Worm (Caenorhabditis elegans) whole organism, L3 larva: ENCODE measurements around the gene T13C5.6.

ENCODE experiments used
- R02D3.7 ChIP-seq: fragments of 150-350 bp; optimal IDR thresholded peaks from 2 replicates; lab custom pipeline; 2014; ENCODE audit warnings: missing biosample characterization, missing genetic modification characterization
- ZK546.5 ChIP-seq: sonication (generic microtip); optimal IDR thresholded peaks from 2 replicates; lab custom pipeline; 2017; ENCODE audit warnings: missing biosample characterization, missing genetic modification characterization
- aly-2 ChIP-seq: fragments of 150-350 bp; optimal IDR thresholded peaks from 2 replicates; lab custom pipeline; 2014; ENCODE audit warnings: missing biosample characterization, missing genetic modification characterization
- ama-1 ChIP-seq: fragments of 150-350 bp; optimal IDR thresholded peaks from 2 replicates; lab custom pipeline; 2018
- ceh-16 ChIP-seq: sonication (generic microtip); optimal IDR thresholded peaks from 2 replicates; lab custom pipeline; 2017; ENCODE audit warnings: missing biosample characterization, missing genetic modification characterization
- ceh-28 ChIP-seq: fragments of 150-350 bp; optimal IDR thresholded peaks from 2 replicates; lab custom pipeline; 2014; ENCODE audit warnings: missing biosample characterization, missing genetic modification reagents, missing genetic modification characterization
- ceh-82 ChIP-seq: fragments of 150-350 bp; optimal IDR thresholded peaks from 2 replicates; lab custom pipeline; 2014; ENCODE audit warnings: missing biosample characterization, missing genetic modification characterization
- ceh-9 ChIP-seq: sonication (generic microtip); optimal IDR thresholded peaks from 2 replicates; lab custom pipeline; 2018; ENCODE audit warnings: missing biosample characterization, missing genetic modification characterization
- daf-12 ChIP-seq: fragments of 150-350 bp; optimal IDR thresholded peaks from 2 replicates; lab custom pipeline; 2014; ENCODE audit warnings: missing biosample characterization, missing genetic modification reagents, missing genetic modification characterization
- egl-27 ChIP-seq: sonication (generic microtip); optimal IDR thresholded peaks from 4 replicates; lab custom pipeline; 2017; ENCODE audit warnings: missing biosample characterization, missing genetic modification reagents, missing genetic modification characterization
- egl-5 ChIP-seq: fragments of 150-350 bp; optimal IDR thresholded peaks from 2 replicates; lab custom pipeline; 2017; ENCODE audit warnings: missing biosample characterization, missing genetic modification reagents, missing genetic modification characterization, inconsistent platforms
- elt-1 ChIP-seq: fragments of 150-350 bp; optimal IDR thresholded peaks from 2 replicates; lab custom pipeline; 2014; ENCODE audit warnings: missing biosample characterization, missing genetic modification characterization
- elt-2 ChIP-seq: sonication (generic microtip); optimal IDR thresholded peaks from 2 replicates; lab custom pipeline; 2016; ENCODE audit warnings: missing genetic modification reagents, mild to moderate bottlenecking, missing genetic modification characterization, missing compliant biosample characterization
- elt-3 ChIP-seq, 3 experiments: fragments of 150-350 bp in 1 of 3; sonication (generic microtip) in 2 of 3; optimal IDR thresholded peaks; 2 replicates in 2 of 3; 4 replicates in 1 of 3; lab custom pipeline; 2014 to 2017; ENCODE audit warnings: missing biosample characterization in 3 of 3, missing genetic modification characterization in 3 of 3
- eor-1 ChIP-seq, 2 experiments: fragments of 150-350 bp; optimal IDR thresholded peaks; 2 replicates each; lab custom pipeline; 2014 to 2018; ENCODE audit warnings: missing biosample characterization in 2 of 2, missing genetic modification characterization in 2 of 2
- fkh-10 ChIP-seq: sonication (generic microtip); optimal IDR thresholded peaks from 2 replicates; lab custom pipeline; 2017; ENCODE audit warnings: missing biosample characterization, missing genetic modification reagents, missing genetic modification characterization
- fkh-2 ChIP-seq: fragments of 150-350 bp; optimal IDR thresholded peaks from 2 replicates; lab custom pipeline; 2014; ENCODE audit warnings: missing biosample characterization, missing genetic modification reagents, missing genetic modification characterization
- hmg-11 ChIP-seq: sonication (generic microtip); optimal IDR thresholded peaks from 2 replicates; lab custom pipeline; 2016; ENCODE audit warnings: missing genetic modification characterization, missing compliant biosample characterization
- jun-1 ChIP-seq: fragments of 150-350 bp; optimal IDR thresholded peaks from 2 replicates; lab custom pipeline; 2014; ENCODE audit warnings: missing biosample characterization, missing genetic modification reagents, missing genetic modification characterization
- lin-15B ChIP-seq: fragments of 150-350 bp; optimal IDR thresholded peaks from 2 replicates; lab custom pipeline; 2014; ENCODE audit warnings: missing biosample characterization, missing genetic modification characterization
- lin-39 ChIP-seq: fragments of 150-350 bp; optimal IDR thresholded peaks from 2 replicates; lab custom pipeline; 2018; ENCODE audit warnings: missing biosample characterization, missing genetic modification reagents, missing genetic modification characterization
- lsy-12 ChIP-seq: sonication (generic microtip); optimal IDR thresholded peaks from 2 replicates; lab custom pipeline; 2016; ENCODE audit warnings: mild to moderate bottlenecking, missing genetic modification characterization, missing compliant biosample characterization
- mdl-1 ChIP-seq: fragments of 150-350 bp; optimal IDR thresholded peaks from 2 replicates; lab custom pipeline; 2014; ENCODE audit warnings: missing biosample characterization, missing genetic modification characterization
- mml-1 ChIP-seq: fragments of 150-350 bp; sonication (generic microtip); optimal IDR thresholded peaks from 3 replicates; lab custom pipeline; 2014; ENCODE audit warnings: missing biosample characterization, missing genetic modification characterization
- nfya-1 ChIP-seq: sonication (generic microtip); optimal IDR thresholded peaks from 2 replicates; lab custom pipeline; 2017; ENCODE audit warnings: missing genetic modification characterization, mild to moderate bottlenecking, missing compliant biosample characterization, antibody characterized with exemption, moderate library complexity; ENCODE audit not compliant: insufficient read depth
- nhr-11 ChIP-seq: fragments of 150-350 bp; optimal IDR thresholded peaks from 2 replicates; lab custom pipeline; 2014; ENCODE audit warnings: missing biosample characterization, missing genetic modification characterization
- nhr-12 ChIP-seq: fragments of 150-350 bp; optimal IDR thresholded peaks from 2 replicates; lab custom pipeline; 2014; ENCODE audit warnings: missing biosample characterization, missing genetic modification characterization
- nhr-23 ChIP-seq: fragments of 150-350 bp; optimal IDR thresholded peaks from 2 replicates; lab custom pipeline; 2014; ENCODE audit warnings: missing biosample characterization, missing genetic modification reagents, missing genetic modification characterization
- nhr-237 ChIP-seq: fragments of 150-350 bp; optimal IDR thresholded peaks from 2 replicates; lab custom pipeline; 2014; ENCODE audit warnings: missing biosample characterization, missing genetic modification characterization
- nhr-25 ChIP-seq: sonication (generic microtip); optimal IDR thresholded peaks from 2 replicates; lab custom pipeline; 2017; ENCODE audit warnings: missing biosample characterization, missing genetic modification characterization
- nhr-28 ChIP-seq: fragments of 150-350 bp; optimal IDR thresholded peaks from 2 replicates; lab custom pipeline; 2014; ENCODE audit warnings: missing biosample characterization, missing genetic modification characterization
- nhr-43 ChIP-seq: sonication (generic microtip); optimal IDR thresholded peaks from 2 replicates; lab custom pipeline; 2016; ENCODE audit warnings: mild to moderate bottlenecking, missing genetic modification characterization, missing compliant biosample characterization; ENCODE audit not compliant: poor library complexity, severe bottlenecking
- nhr-67 ChIP-seq: fragments of 150-350 bp; optimal IDR thresholded peaks from 2 replicates; lab custom pipeline; 2014; ENCODE audit warnings: missing biosample characterization, missing genetic modification characterization
- nhr-76 ChIP-seq: fragments of 150-350 bp; sonication (generic microtip); optimal IDR thresholded peaks from 5 replicates; lab custom pipeline; 2014; ENCODE audit warnings: missing biosample characterization, missing genetic modification characterization
- pha-4 ChIP-seq: fragments of 150-350 bp; optimal IDR thresholded peaks from 2 replicates; lab custom pipeline; 2014; ENCODE audit warnings: missing biosample characterization, missing genetic modification reagents, missing genetic modification characterization
- pqm-1 ChIP-seq: fragments of 150-350 bp; optimal IDR thresholded peaks from 2 replicates; lab custom pipeline; 2017; ENCODE audit warnings: missing biosample characterization, missing genetic modification characterization, inconsistent platforms
- sea-2 ChIP-seq: fragments of 150-350 bp; sonication (generic microtip); optimal IDR thresholded peaks from 4 replicates; lab custom pipeline; 2014; ENCODE audit warnings: missing biosample characterization, missing genetic modification reagents, missing genetic modification characterization
- skn-1 ChIP-seq: fragments of 150-350 bp; optimal IDR thresholded peaks from 2 replicates; lab custom pipeline; 2014; ENCODE audit warnings: missing biosample characterization, missing genetic modification characterization
- snpc-4 ChIP-seq: fragments of 150-350 bp; optimal IDR thresholded peaks from 2 replicates; lab custom pipeline; 2014; ENCODE audit warnings: missing biosample characterization, missing genetic modification characterization
- tbx-2 ChIP-seq: sonication (generic microtip); optimal IDR thresholded peaks from 2 replicates; lab custom pipeline; 2016; ENCODE audit warnings: mild to moderate bottlenecking, missing genetic modification characterization, missing compliant biosample characterization
- unc-39 ChIP-seq: sonication (generic microtip); optimal IDR thresholded peaks from 4 replicates; lab custom pipeline; 2017; ENCODE audit warnings: missing biosample characterization, missing genetic modification characterization
- unc-62 ChIP-seq: fragments of 150-350 bp; sonication (generic microtip); optimal IDR thresholded peaks from 4 replicates; lab custom pipeline; 2014; ENCODE audit warnings: missing biosample characterization, missing genetic modification reagents, missing genetic modification characterization
- zag-1 ChIP-seq: fragments of 150-350 bp; optimal IDR thresholded peaks from 2 replicates; lab custom pipeline; 2014; ENCODE audit warnings: missing biosample characterization, missing genetic modification characterization
- ztf-11 ChIP-seq: fragments of 150-350 bp; optimal IDR thresholded peaks from 2 replicates; lab custom pipeline; 2014; ENCODE audit warnings: missing biosample characterization, missing genetic modification characterization

T13C5.6 gene

ce11 chrX:6255561-6255960, 48.1 kb upstream of the T13C5.6 start:
- TF ChIP-seq egl-27 (tag; lab: Kevin White, UChicago) (peak; percentile 37), daf-12 (tag; lab: Kevin White, UChicago) (no peak), ama-1 (lab: Kevin White, UChicago) (peak; percentile 92), fkh-2 (tag; lab: Kevin White, UChicago) (peak; percentile 4), pha-4 (tag; lab: Kevin White, UChicago) (peak; percentile 93), nhr-43 (tag; lab: Kevin White, UChicago) (peak; percentile 91), nfya-1 (tag; lab: Kevin White, UChicago) (peak; percentile 67), egl-5 (tag; lab: Kevin White, UChicago) (peak; percentile 72), nhr-76 (no peak), ceh-28 (tag; lab: Kevin White, UChicago) (peak; percentile 57), nhr-25 (tag; lab: Kevin White, UChicago) (peak; percentile 78), nhr-23 (tag; lab: Kevin White, UChicago) (peak; percentile 62), elt-2 (tag; lab: Kevin White, UChicago) (peak; percentile 93), tbx-2 (no peak), snpc-4 (tag; lab: Kevin White, UChicago) (peak; percentile 2), nhr-12 (tag; lab: Kevin White, UChicago) (no peak), nhr-28 (tag; lab: Kevin White, UChicago) (no peak), jun-1 (tag; lab: Kevin White, UChicago) (peak; percentile 92), lsy-12 (peak; percentile 51), lin-39 (tag; lab: Kevin White, UChicago) (peak; percentile 62), mdl-1 (peak; percentile 90), pqm-1 (tag; lab: Kevin White, UChicago) (peak; percentile 91)

DNA sequence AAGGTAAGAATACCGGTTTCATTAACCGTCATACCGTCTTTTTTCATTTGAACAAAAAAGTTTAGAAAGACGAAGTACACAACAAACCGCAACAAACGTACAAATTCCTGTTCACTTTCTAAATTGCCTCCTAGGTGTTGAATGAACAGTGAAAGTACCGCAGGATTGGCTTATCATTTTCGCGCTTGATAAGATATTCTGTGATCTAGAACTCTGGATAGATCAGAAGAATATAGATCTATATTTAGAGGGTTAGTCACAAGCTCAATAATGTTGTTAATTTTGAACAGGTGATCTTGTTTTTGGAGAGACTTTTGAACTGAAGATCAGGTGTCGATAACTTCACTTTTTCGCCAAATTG, 47.2 kb upstream of the T13C5.6 start:
- TF ChIP-seq nhr-11 (tag; lab: Kevin White, UChicago) (no peak), nhr-43 (tag; lab: Kevin White, UChicago) (peak; percentile 17), jun-1 (tag; lab: Kevin White, UChicago) (no peak), egl-5 (tag; lab: Kevin White, UChicago) (no peak), ceh-9 (tag; lab: Kevin White, UChicago) (no peak), elt-3 (tag; optimal IDR thresholded peaks at IDR 0.05; lab: Kevin White, UChicago) (peak in 1 of 3 experiments; percentile 38), nhr-76 (no peak)

DNA sequence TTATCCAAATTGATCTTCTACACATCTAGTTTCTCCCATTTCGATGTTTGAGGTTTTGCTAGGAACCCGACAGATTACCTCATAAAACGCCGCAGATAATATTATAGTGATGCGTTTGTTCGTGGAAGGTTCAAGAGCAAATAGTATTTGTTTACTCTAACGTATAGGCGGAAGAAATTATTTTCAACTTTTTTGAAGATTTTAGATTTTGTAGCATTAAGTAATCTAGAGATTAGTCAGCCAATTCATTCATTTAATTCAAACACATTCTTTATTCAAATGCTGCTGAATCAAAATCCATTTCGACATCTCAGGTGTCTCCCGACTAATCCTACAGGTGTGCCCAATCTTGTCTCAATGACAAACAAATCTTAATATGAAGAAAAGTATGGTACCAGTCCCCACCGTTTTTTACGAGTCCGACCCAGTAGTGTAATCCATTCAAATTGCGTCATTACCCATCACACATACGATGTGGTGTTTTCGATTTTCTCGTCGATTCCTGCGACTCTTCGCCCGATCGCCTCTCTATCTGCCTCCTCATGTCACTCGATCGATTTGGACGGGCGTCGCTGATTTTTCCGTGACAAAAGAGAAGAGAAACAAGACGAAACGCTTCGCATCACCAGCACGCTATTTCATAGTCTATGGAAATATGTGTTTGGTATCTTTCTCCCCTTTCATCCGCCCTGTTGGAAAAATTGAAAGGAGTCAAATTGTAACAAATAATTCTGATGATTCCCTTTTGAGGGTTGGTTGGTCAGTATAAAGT, 46.6 kb upstream of the T13C5.6 start:
- peak; percentile 79 for TF ChIP-seq egl-5 (tag; lab: Kevin White, UChicago)
- peak; percentile 28 for TF ChIP-seq nhr-23 (tag; lab: Kevin White, UChicago)
- TF ChIP-seq lin-39 (tag; lab: Kevin White, UChicago), result no peak
- TF ChIP-seq R02D3.7 (tag; lab: Kevin White, UChicago), result no peak
- no peak for TF ChIP-seq nhr-12 (tag; lab: Kevin White, UChicago)
- TF ChIP-seq elt-2 (tag; lab: Kevin White, UChicago), result peak; percentile 51
- peak; percentile 35 for TF ChIP-seq aly-2
- TF ChIP-seq mml-1 (tag; lab: Kevin White, UChicago), result no peak
- TF ChIP-seq ZK546.5, result no peak
- peak; percentile 71 for TF ChIP-seq ceh-28 (tag; lab: Kevin White, UChicago)
- TF ChIP-seq nhr-28 (tag; lab: Kevin White, UChicago), result no peak
- no peak for TF ChIP-seq snpc-4 (tag; lab: Kevin White, UChicago)
- no peak for TF ChIP-seq eor-1 (tag; optimal IDR thresholded peaks at IDR 0.05; lab: Kevin White, UChicago)
- TF ChIP-seq pqm-1 (tag; lab: Kevin White, UChicago), result peak; percentile 51
- peak; percentile 36 for TF ChIP-seq nfya-1 (tag; lab: Kevin White, UChicago)
- TF ChIP-seq jun-1 (tag; lab: Kevin White, UChicago), result peak; percentile 79
- no peak for TF ChIP-seq ceh-9 (tag; lab: Kevin White, UChicago)
- TF ChIP-seq nhr-11 (tag; lab: Kevin White, UChicago), result no peak
- no peak for TF ChIP-seq ztf-11 (tag; lab: Kevin White, UChicago)
- TF ChIP-seq fkh-10 (GFP tag; lab: Kevin White, UChicago), result no peak
- TF ChIP-seq lsy-12, result no peak
- TF ChIP-seq ceh-82 (tag; lab: Kevin White, UChicago), result no peak
- TF ChIP-seq unc-62, result peak; percentile 70
- no peak for TF ChIP-seq nhr-76
- peak; percentile 30 for TF ChIP-seq mdl-1
- peak; percentile 8 for TF ChIP-seq hmg-11 (tag; lab: Kevin White, UChicago)
- no peak for TF ChIP-seq lin-15B (tag; lab: Kevin White, UChicago)
- TF ChIP-seq fkh-2 (tag; lab: Kevin White, UChicago), result no peak
- peak in 1 of 3 experiments; percentile 47 for TF ChIP-seq elt-3 (tag; optimal IDR thresholded peaks at IDR 0.05; lab: Kevin White, UChicago)
- no peak for TF ChIP-seq ceh-16 (tag; lab: Kevin White, UChicago)
- no peak for TF ChIP-seq nhr-237 (tag; lab: Kevin White, UChicago)
- TF ChIP-seq nhr-25 (tag; lab: Kevin White, UChicago), result peak; percentile 81
- TF ChIP-seq skn-1, result no peak
- TF ChIP-seq ama-1 (lab: Kevin White, UChicago), result peak; percentile 99
- TF ChIP-seq zag-1 (tag; lab: Kevin White, UChicago), result no peak
- TF ChIP-seq sea-2, result no peak
- no peak for TF ChIP-seq nhr-67 (tag; lab: Kevin White, UChicago)
- TF ChIP-seq unc-39 (tag; lab: Kevin White, UChicago), result no peak
- no peak for TF ChIP-seq elt-1 (tag; lab: Kevin White, UChicago)
- peak; percentile 63 for TF ChIP-seq pha-4 (tag; lab: Kevin White, UChicago)
